Fruit fly (Drosophila melanogaster) whole organism, embryonic: ENCODE results near the gene CG15741.

Experiments used
- Antp ChIP-seq: fragments of 200-800 bp; sonication (Bioruptor generic); optimal IDR thresholded peaks from 3 replicates; lab custom pipeline; 2016; ENCODE audit warnings: missing biosample characterization, missing genetic modification characterization
- Bgb ChIP-seq: fragments of 200-800 bp; sonication (Bioruptor generic); IDR thresholded peaks from 2 replicates; pipeline ENCODE4 v1.3.6; 2022; ENCODE audit warnings: missing biosample characterization, missing genetic modification characterization; ENCODE audit not compliant: partially characterized antibody
- CG10147 ChIP-seq: fragments of 200-800 bp; sonication (Bioruptor generic); optimal IDR thresholded peaks from 2 replicates; lab custom pipeline; 2019; ENCODE audit warnings: missing biosample characterization, mild to moderate bottlenecking, missing genetic modification characterization, moderate library complexity
- CG10209 ChIP-seq: fragments of 200-800 bp; sonication (Bioruptor generic); optimal IDR thresholded peaks from 3 replicates; lab custom pipeline; 2017; ENCODE audit warnings: missing biosample characterization, mild to moderate bottlenecking, missing genetic modification characterization, missing genetic modification reagents
- CG10366 ChIP-seq: fragments of 200-800 bp; sonication (Bioruptor generic); IDR thresholded peaks from 2 replicates; pipeline ENCODE4 v1.3.6; 2022; ENCODE audit warnings: missing biosample characterization, missing genetic modification characterization
- CG11085 ChIP-seq: fragments of 200-800 bp; sonication (Bioruptor generic); IDR thresholded peaks from 2 replicates; pipeline ENCODE4 v1.3.6; 2022; ENCODE audit warnings: missing biosample characterization, missing genetic modification characterization
- CG11695 ChIP-seq: fragments of 200-800 bp; sonication (Bioruptor generic); IDR thresholded peaks from 3 replicates; pipeline ENCODE4 v1.3.6; 2022; ENCODE audit warnings: missing biosample characterization, missing genetic modification characterization
- CG13296 ChIP-seq: fragments of 200-800 bp; sonication (Bioruptor generic); optimal IDR thresholded peaks from 3 replicates; lab custom pipeline; 2018; ENCODE audit warnings: missing biosample characterization, mild to moderate bottlenecking, missing genetic modification characterization
- CG14710 ChIP-seq: fragments of 200-800 bp; sonication (Bioruptor generic); optimal IDR thresholded peaks from 3 replicates; lab custom pipeline; 2019; ENCODE audit warnings: missing biosample characterization, mild to moderate bottlenecking, missing genetic modification characterization, moderate library complexity
- CG14965 ChIP-seq: fragments of 200-800 bp; sonication (Bioruptor generic); optimal IDR thresholded peaks from 2 replicates; lab custom pipeline; 2016; ENCODE audit warnings: missing biosample characterization, missing genetic modification characterization, borderline replicate concordance
- CG15269 ChIP-seq: fragments of 200-800 bp; sonication (Bioruptor generic); optimal IDR thresholded peaks from 2 replicates; lab custom pipeline; 2018; ENCODE audit warnings: missing biosample characterization, mild to moderate bottlenecking, missing genetic modification characterization, moderate library complexity
- CG15514 ChIP-seq: fragments of 200-800 bp; sonication (Bioruptor generic); optimal IDR thresholded peaks from 3 replicates; lab custom pipeline; 2017; ENCODE audit warnings: missing biosample characterization, missing genetic modification characterization, mild to moderate bottlenecking, moderate library complexity, missing genetic modification reagents
- CG1602 ChIP-seq: fragments of 200-800 bp; sonication (Bioruptor generic); optimal IDR thresholded peaks from 3 replicates; lab custom pipeline; 2016; ENCODE audit warnings: missing biosample characterization, missing genetic modification characterization
- CG16813 ChIP-seq: fragments of 200-800 bp; sonication (Bioruptor generic); IDR thresholded peaks from 3 replicates; pipeline ENCODE4 v1.3.6; 2022; ENCODE audit warnings: missing biosample characterization, missing genetic modification characterization; ENCODE audit not compliant: partially characterized antibody
- CG16863 ChIP-seq: fragments of 200-800 bp; sonication (Bioruptor generic); optimal IDR thresholded peaks from 3 replicates; lab custom pipeline; 2016; ENCODE audit warnings: missing biosample characterization, missing genetic modification characterization
- CG17328 ChIP-seq: fragments of 200-800 bp; sonication (Bioruptor generic); IDR thresholded peaks from 2 replicates; pipeline ENCODE4 v1.3.6; 2022; ENCODE audit warnings: missing biosample characterization, missing genetic modification characterization
- CG18619 ChIP-seq: fragments of 200-800 bp; sonication (Bioruptor generic); optimal IDR thresholded peaks from 3 replicates; lab custom pipeline; 2017; ENCODE audit warnings: missing biosample characterization, mild to moderate bottlenecking, missing genetic modification characterization
- CG30403 ChIP-seq: fragments of 200-800 bp; sonication (Bioruptor generic); optimal IDR thresholded peaks from 3 replicates; lab custom pipeline; 2016; ENCODE audit warnings: missing biosample characterization, missing genetic modification characterization
- CG31388 ChIP-seq: fragments of 200-800 bp; sonication (Bioruptor generic); optimal IDR thresholded peaks from 2 replicates; lab custom pipeline; 2016; ENCODE audit warnings: missing biosample characterization, missing genetic modification characterization
- CG4328 ChIP-seq: fragments of 200-800 bp; sonication (Bioruptor generic); optimal IDR thresholded peaks from 3 replicates; lab custom pipeline; 2017; ENCODE audit warnings: missing biosample characterization, missing genetic modification reagents, missing genetic modification characterization
- CG5953 ChIP-seq: fragments of 200-800 bp; sonication (Bioruptor generic); IDR thresholded peaks from 2 replicates; pipeline ENCODE4 v1.3.6; 2022; ENCODE audit warnings: missing biosample characterization, missing genetic modification characterization
- CG7839 ChIP-seq: fragments of 200-800 bp; sonication (Bioruptor generic); optimal IDR thresholded peaks from 3 replicates; lab custom pipeline; 2018; ENCODE audit warnings: missing biosample characterization, mild to moderate bottlenecking, missing genetic modification characterization, moderate library complexity
- CG9609 ChIP-seq: fragments of 200-800 bp; sonication (Bioruptor generic); optimal IDR thresholded peaks from 3 replicates; lab custom pipeline; 2016; ENCODE audit warnings: missing biosample characterization, missing genetic modification characterization
- CG9797 ChIP-seq: fragments of 200-800 bp; sonication (Bioruptor generic); optimal IDR thresholded peaks from 3 replicates; lab custom pipeline; 2018; ENCODE audit warnings: missing biosample characterization, mild to moderate bottlenecking, missing genetic modification characterization
- CTCF ChIP-seq: fragments of 200-800 bp; sonication (Bioruptor generic); optimal IDR thresholded peaks from 2 replicates; lab custom pipeline; 2017; ENCODE audit warnings: missing biosample characterization, mild to moderate bottlenecking, missing genetic modification characterization, moderate library complexity
- Chrac-16 ChIP-seq: fragments of 200-800 bp; sonication (Bioruptor generic); optimal IDR thresholded peaks from 3 replicates; lab custom pipeline; 2016; ENCODE audit warnings: missing biosample characterization, missing genetic modification characterization
- HHEX ChIP-seq: fragments of 200-800 bp; sonication (Bioruptor generic); optimal IDR thresholded peaks from 3 replicates; lab custom pipeline; 2017; ENCODE audit warnings: missing biosample characterization, mild to moderate bottlenecking, missing genetic modification characterization, missing genetic modification reagents
- Mes4 ChIP-seq: fragments of 200-800 bp; sonication (Bioruptor generic); optimal IDR thresholded peaks from 2 replicates; lab custom pipeline; 2016; ENCODE audit warnings: missing biosample characterization, missing genetic modification characterization
- Nf-YA ChIP-seq: fragments of 200-800 bp; sonication (Bioruptor generic); IDR thresholded peaks from 2 replicates; pipeline ENCODE4 v1.3.6; 2022; ENCODE audit warnings: missing biosample characterization, missing genetic modification characterization
- Nf-YC ChIP-seq: fragments of 200-800 bp; optimal IDR thresholded peaks from 3 replicates; lab custom pipeline; 2019; ENCODE audit warnings: missing biosample characterization, mild to moderate bottlenecking, missing genetic modification characterization, moderate library complexity
- Ravus ChIP-seq: fragments of 200-800 bp; sonication (Bioruptor generic); IDR thresholded peaks from 2 replicates; pipeline ENCODE4 v1.3.6; 2022; ENCODE audit warnings: missing biosample characterization, missing genetic modification characterization
- Tbp ChIP-seq: fragments of >200 bp; optimal IDR thresholded peaks from 2 replicates; lab custom pipeline; 2018; ENCODE audit warnings: missing biosample characterization, missing genetic modification characterization
- ash1 ChIP-seq: fragments of 200-800 bp; sonication (Bioruptor generic); optimal IDR thresholded peaks from 2 replicates; lab custom pipeline; 2018; ENCODE audit warnings: missing biosample characterization, mild to moderate bottlenecking, missing genetic modification characterization
- btn ChIP-seq: fragments of 200-800 bp; sonication (Bioruptor generic); optimal IDR thresholded peaks from 2 replicates; lab custom pipeline; 2016; ENCODE audit warnings: missing biosample characterization, missing genetic modification characterization
- dm ChIP-seq: fragments of 200-800 bp; sonication (Bioruptor generic); optimal IDR thresholded peaks from 3 replicates; lab custom pipeline; 2016; ENCODE audit warnings: missing biosample characterization, missing genetic modification characterization
- dpn ChIP-seq, 2 experiments: fragments of 200-800 bp; sonication (Bioruptor generic); optimal IDR thresholded peaks; 3 replicates each; lab custom pipeline; 2016; ENCODE audit warnings: missing biosample characterization in 2 of 2, missing genetic modification characterization in 2 of 2
- eyg ChIP-seq: fragments of 200-800 bp; sonication (Bioruptor generic); optimal IDR thresholded peaks from 3 replicates; lab custom pipeline; 2016; ENCODE audit warnings: missing biosample characterization, missing genetic modification characterization
- hth ChIP-seq: fragments of >200 bp; optimal IDR thresholded peaks from 2 replicates; lab custom pipeline; 2017; ENCODE audit warnings: inconsistent platforms
- jumu ChIP-seq: fragments of 200-800 bp; sonication (Bioruptor generic); optimal IDR thresholded peaks from 3 replicates; lab custom pipeline; 2016; ENCODE audit warnings: missing biosample characterization, missing genetic modification characterization
- lab ChIP-seq: fragments of 200-800 bp; sonication (Bioruptor generic); optimal IDR thresholded peaks from 3 replicates; lab custom pipeline; 2017; ENCODE audit warnings: missing biosample characterization, missing genetic modification characterization, mild to moderate bottlenecking, moderate library complexity, missing genetic modification reagents
- nau ChIP-seq: fragments of 200-800 bp; sonication (Bioruptor generic); optimal IDR thresholded peaks from 3 replicates; lab custom pipeline; 2017; ENCODE audit warnings: missing biosample characterization, mild to moderate bottlenecking, missing genetic modification characterization, missing genetic modification reagents
- pita ChIP-seq: fragments of 200-800 bp; sonication (Bioruptor generic); optimal IDR thresholded peaks from 2 replicates; lab custom pipeline; 2017; ENCODE audit warnings: missing biosample characterization, mild to moderate bottlenecking, missing genetic modification characterization
- ro ChIP-seq: fragments of 200-800 bp; sonication (Bioruptor generic); IDR thresholded peaks from 2 replicates; pipeline ENCODE4 v1.3.6; 2022; ENCODE audit warnings: missing biosample characterization, missing genetic modification characterization
- sens ChIP-seq: fragments of 200-800 bp; sonication (Bioruptor generic); peaks from one replicate; lab custom pipeline; 2016; ENCODE audit warnings: missing biosample characterization, missing genetic modification characterization
- seq ChIP-seq: fragments of 200-800 bp; sonication (Bioruptor generic); IDR thresholded peaks from 2 replicates; pipeline ENCODE4 v1.3.6; 2022; ENCODE audit warnings: missing biosample characterization, missing genetic modification characterization
- sim ChIP-seq: fragments of 200-800 bp; sonication (Bioruptor generic); IDR thresholded peaks from 2 replicates; pipeline ENCODE4 v1.3.6; 2022; ENCODE audit warnings: missing biosample characterization, missing genetic modification characterization
- vfl ChIP-seq: fragments of 200-800 bp; sonication (Bioruptor generic); optimal IDR thresholded peaks from 2 replicates; lab custom pipeline; 2016; ENCODE audit warnings: missing biosample characterization, missing genetic modification characterization
- vvl ChIP-seq: fragments of 200-800 bp; sonication (Bioruptor generic); IDR thresholded peaks from 2 replicates; pipeline ENCODE4 v1.3.6; 2022; ENCODE audit warnings: missing biosample characterization, missing genetic modification characterization
- wdn ChIP-seq: fragments of 200-800 bp; sonication (Bioruptor generic); IDR thresholded peaks from 2 replicates; pipeline ENCODE4 v1.3.6; 2022; ENCODE audit warnings: missing biosample characterization, missing genetic modification characterization
- z ChIP-seq: fragments of 200-800 bp; sonication (Bioruptor generic); IDR thresholded peaks from 3 replicates; pipeline ENCODE4 v1.3.6; 2022; ENCODE audit warnings: missing biosample characterization, missing genetic modification characterization

The CG15741 gene

dm6 chrX:11855950-11856349 lies 18.1 kb upstream of the CG15741 start:
- TF ChIP-seq seq, result no peak
- TF ChIP-seq sens (GFP tag; lab: Kevin White, UChicago), result peak; percentile 20

DNA sequence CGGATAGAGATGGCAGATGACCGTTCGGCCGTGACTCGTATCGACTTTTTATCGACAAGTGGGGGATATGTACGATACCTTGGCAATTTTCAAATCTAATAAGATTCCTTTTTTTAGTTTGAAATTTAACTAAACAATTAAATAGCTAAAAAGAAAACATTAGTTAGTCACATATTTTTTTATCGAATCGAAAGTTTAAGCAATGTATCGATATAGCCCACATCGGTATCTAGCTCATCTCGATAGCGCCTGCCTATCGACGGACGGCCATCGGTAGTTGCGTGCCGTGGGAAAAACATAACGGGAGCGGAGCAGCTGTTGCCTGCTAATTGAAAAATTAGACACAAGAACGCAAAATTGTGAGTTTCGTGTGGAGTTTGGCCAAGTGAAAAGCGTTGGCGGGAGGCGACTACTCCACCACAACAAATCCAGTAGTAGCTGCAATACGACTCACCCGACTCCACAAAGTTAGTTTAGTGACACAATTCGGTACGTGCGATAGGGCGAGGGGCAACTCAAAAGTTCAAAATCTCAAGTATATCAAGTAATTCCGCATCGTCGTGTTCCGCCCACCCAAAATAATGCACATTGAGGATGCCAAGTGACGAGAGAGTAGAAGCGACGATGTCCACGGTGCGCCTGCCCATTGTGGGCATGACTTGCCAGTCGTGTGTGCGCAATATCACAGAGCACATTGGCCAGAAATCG lies 17.1 kb upstream of the CG15741 start, which contains the start of the genes CG10347 and ATP7:
Gene CG10347 (minus strand): TSS at position 174 of the 708 bp plus-strand sequence.
Gene ATP7 (plus strand): TSS at position 265 of the 708 bp plus-strand sequence.
- TF ChIP-seq Chrac-16 (no peak), CG11085 (no peak), Antp (no peak), CG15269 (peak; percentile 22), sim (GFP tag; lab: Robert Waterston, UW) (no peak), vfl (no peak), eyg (GFP tag; lab: Kevin White, UChicago) (no peak), vvl (GFP tag; lab: Robert Waterston, UW) (no peak), CG4328 (GFP tag; lab: Kevin White, UChicago) (peak; percentile 17), CG17328 (GFP tag; lab: Robert Waterston, UW) (no peak), jumu (GFP tag; lab: Kevin White, UChicago) (peak; percentile 44), CG7839 (tag; lab: Kevin White, UChicago) (peak; percentile 26), CG30403 (peak; percentile 62), CG14965 (GFP tag; lab: Kevin White, UChicago) (no peak), dpn (GFP tag; optimal IDR thresholded peaks at IDR 0.05; lab: Kevin White, UChicago) (peak in 1 of 2 experiments; percentile 36), CG10209 (GFP tag; lab: Kevin White, UChicago) (no peak), CG11695 (GFP tag; lab: Robert Waterston, UW) (no peak), CG18619 (GFP tag; lab: Kevin White, UChicago) (no peak), Ravus (GFP tag; lab: Robert Waterston, UW) (no peak), CG9797 (GFP tag; lab: Kevin White, UChicago) (peak; percentile 23), z (no peak), dm (GFP tag; lab: Kevin White, UChicago) (no peak), CG5953 (GFP tag; lab: Robert Waterston, UW) (no peak), ro (GFP tag; lab: Robert Waterston, UW) (no peak), Nf-YC (tag; lab: Kevin White, UChicago) (peak; percentile 50), HHEX (GFP tag; lab: Kevin White, UChicago) (no peak), Bgb (GFP tag; lab: Robert Waterston, UW) (peak; percentile 90), CG14710 (peak; percentile 49), Tbp (no peak), CG1602 (GFP tag; lab: Kevin White, UChicago) (peak; percentile 10), Mes4 (GFP tag; lab: Kevin White, UChicago) (peak; percentile 8), CG9609 (GFP tag; lab: Kevin White, UChicago) (no peak), btn (no peak), CG31388 (GFP tag; lab: Kevin White, UChicago) (no peak), CG13296 (GFP tag; lab: Kevin White, UChicago) (peak; percentile 6), Nf-YA (GFP tag; lab: Robert Waterston, UW) (no peak), CG16863 (GFP tag; lab: Kevin White, UChicago) (no peak), pita (GFP tag; lab: Kevin White, UChicago) (no peak), hth (lab: Kevin White, UChicago) (no peak), CG10366 (GFP tag; lab: Robert Waterston, UW) (no peak), CG16813 (GFP tag; lab: Robert Waterston, UW) (peak; percentile 90), CTCF (GFP tag; lab: Kevin White, UChicago) (no peak), nau (GFP tag; lab: Kevin White, UChicago) (peak; percentile 5), CG10147 (no peak), CG15514 (GFP tag; lab: Kevin White, UChicago) (peak; percentile 63), lab (GFP tag; lab: Kevin White, UChicago) (peak; percentile 40), wdn (GFP tag; lab: Robert Waterston, UW) (no peak), ash1 (GFP tag; lab: Kevin White, UChicago) (no peak)
